Fruit fly (Drosophila melanogaster) whole organism, embryonic: Measurements from ENCODE around the gene CG9395.

Experiments
- Atf3 ChIP-seq: fragments of 200-800 bp; sonication (Bioruptor generic); optimal IDR thresholded peaks from 3 replicates; lab custom pipeline; 2016; ENCODE audit warnings: missing biosample characterization, missing genetic modification characterization
- Atf6 ChIP-seq: fragments of 200-800 bp; sonication (Bioruptor generic); IDR thresholded peaks from 2 replicates; pipeline ENCODE4 v1.3.6; 2022; ENCODE audit warnings: missing biosample characterization, missing genetic modification characterization
- CG1024 ChIP-seq: fragments of 200-800 bp; sonication (Bioruptor generic); IDR thresholded peaks from 2 replicates; pipeline ENCODE4 v1.3.6; 2022; ENCODE audit warnings: missing biosample characterization, missing genetic modification characterization
- CG10979 ChIP-seq: fragments of 200-800 bp; sonication (Bioruptor generic); optimal IDR thresholded peaks from 2 replicates; lab custom pipeline; 2018; ENCODE audit warnings: missing biosample characterization, mild to moderate bottlenecking, missing genetic modification characterization, moderate library complexity
- CG11504 ChIP-seq: fragments of 200-800 bp; sonication (Bioruptor generic); optimal IDR thresholded peaks from 3 replicates; lab custom pipeline; 2019; ENCODE audit warnings: missing biosample characterization, mild to moderate bottlenecking, missing genetic modification characterization, moderate library complexity
- CG12071 ChIP-seq: fragments of 200-800 bp; sonication (Bioruptor generic); optimal IDR thresholded peaks from 3 replicates; lab custom pipeline; 2018; ENCODE audit warnings: missing biosample characterization, mild to moderate bottlenecking, missing genetic modification characterization
- CG15269 ChIP-seq: fragments of 200-800 bp; sonication (Bioruptor generic); optimal IDR thresholded peaks from 2 replicates; lab custom pipeline; 2018; ENCODE audit warnings: missing biosample characterization, mild to moderate bottlenecking, missing genetic modification characterization, moderate library complexity
- CG1529 ChIP-seq: fragments of 200-800 bp; sonication (Bioruptor generic); optimal IDR thresholded peaks from 3 replicates; lab custom pipeline; 2018; ENCODE audit warnings: missing biosample characterization, missing genetic modification characterization
- CG15514 ChIP-seq: fragments of 200-800 bp; sonication (Bioruptor generic); optimal IDR thresholded peaks from 3 replicates; lab custom pipeline; 2017; ENCODE audit warnings: missing biosample characterization, missing genetic modification characterization, mild to moderate bottlenecking, moderate library complexity, missing genetic modification reagents
- CG18599 ChIP-seq: fragments of 200-800 bp; sonication (Bioruptor generic); optimal IDR thresholded peaks from 3 replicates; lab custom pipeline; 2017; ENCODE audit warnings: missing biosample characterization, missing genetic modification characterization, mild to moderate bottlenecking, moderate library complexity, missing genetic modification reagents
- CG3163 ChIP-seq: fragments of 200-800 bp; sonication (Bioruptor generic); optimal IDR thresholded peaks from 3 replicates; lab custom pipeline; 2016; ENCODE audit warnings: missing biosample characterization, missing genetic modification characterization
- CG3281 ChIP-seq: fragments of 200-800 bp; sonication (Bioruptor generic); optimal IDR thresholded peaks from 3 replicates; lab custom pipeline; 2017; ENCODE audit warnings: missing biosample characterization, mild to moderate bottlenecking, missing genetic modification characterization
- CG3847 ChIP-seq: fragments of 200-800 bp; sonication (Bioruptor generic); IDR thresholded peaks from 2 replicates; pipeline ENCODE4 v1.3.6; 2022; ENCODE audit warnings: missing biosample characterization, missing genetic modification characterization
- CG4617 ChIP-seq: fragments of 200-800 bp; sonication (Bioruptor generic); optimal IDR thresholded peaks from 3 replicates; lab custom pipeline; 2016; ENCODE audit warnings: missing biosample characterization, missing genetic modification characterization, borderline replicate concordance
- CG4820 ChIP-seq: fragments of 200-800 bp; sonication (Bioruptor generic); optimal IDR thresholded peaks from 3 replicates; lab custom pipeline; 2016; ENCODE audit warnings: missing biosample characterization, missing genetic modification characterization
- CG9797 ChIP-seq: fragments of 200-800 bp; sonication (Bioruptor generic); optimal IDR thresholded peaks from 3 replicates; lab custom pipeline; 2018; ENCODE audit warnings: missing biosample characterization, mild to moderate bottlenecking, missing genetic modification characterization
- CG9932 ChIP-seq: fragments of 200-800 bp; sonication (Bioruptor generic); IDR thresholded peaks from 2 replicates; pipeline ENCODE4 v1.3.6; 2022; ENCODE audit warnings: missing biosample characterization, missing genetic modification characterization
- CHES-1-like ChIP-seq: fragments of 200-800 bp; sonication (Bioruptor generic); optimal IDR thresholded peaks from 2 replicates; lab custom pipeline; 2016; ENCODE audit warnings: missing biosample characterization, missing genetic modification characterization
- Chrac-16 ChIP-seq: fragments of 200-800 bp; sonication (Bioruptor generic); optimal IDR thresholded peaks from 3 replicates; lab custom pipeline; 2016; ENCODE audit warnings: missing biosample characterization, missing genetic modification characterization
- D19A ChIP-seq: fragments of 200-800 bp; optimal IDR thresholded peaks from 3 replicates; lab custom pipeline; 2019; ENCODE audit warnings: missing biosample characterization, mild to moderate bottlenecking, missing genetic modification characterization, moderate library complexity
- Dip2 ChIP-seq: fragments of 200-800 bp; sonication (Bioruptor generic); IDR thresholded peaks from 2 replicates; pipeline ENCODE4 v1.3.6; 2022; ENCODE audit warnings: missing biosample characterization, missing genetic modification characterization
- ERR ChIP-seq: fragments of 200-800 bp; sonication (Bioruptor generic); optimal IDR thresholded peaks from 2 replicates; lab custom pipeline; 2016; ENCODE audit warnings: missing biosample characterization, missing genetic modification characterization
- HLH54F ChIP-seq: fragments of 200-800 bp; sonication (Bioruptor generic); optimal IDR thresholded peaks from 3 replicates; lab custom pipeline; 2016; ENCODE audit warnings: missing biosample characterization, missing genetic modification characterization
- Lim3 ChIP-seq: fragments of 200-800 bp; sonication (Bioruptor generic); IDR thresholded peaks from 2 replicates; pipeline ENCODE4 v1.3.6; 2022; ENCODE audit warnings: missing biosample characterization, missing genetic modification characterization
- NC2β ChIP-seq: fragments of 200-800 bp; sonication (Bioruptor generic); optimal IDR thresholded peaks from 2 replicates; lab custom pipeline; 2016; ENCODE audit warnings: missing biosample characterization, missing genetic modification characterization
- Oli ChIP-seq: fragments of 200-800 bp; sonication (Bioruptor generic); optimal IDR thresholded peaks from 2 replicates; lab custom pipeline; 2018; ENCODE audit warnings: missing biosample characterization, mild to moderate bottlenecking, missing genetic modification characterization, moderate library complexity
- Ravus ChIP-seq: fragments of 200-800 bp; sonication (Bioruptor generic); IDR thresholded peaks from 2 replicates; pipeline ENCODE4 v1.3.6; 2022; ENCODE audit warnings: missing biosample characterization, missing genetic modification characterization
- Sin3A ChIP-seq: fragments of >200 bp; optimal IDR thresholded peaks from 2 replicates; lab custom pipeline; 2018
- Six4 ChIP-seq: fragments of 200-800 bp; sonication (Bioruptor generic); optimal IDR thresholded peaks from 2 replicates; lab custom pipeline; 2016; ENCODE audit warnings: missing biosample characterization, missing genetic modification characterization
- Sry-δ ChIP-seq: fragments of 200-800 bp; sonication (Bioruptor generic); optimal IDR thresholded peaks from 2 replicates; lab custom pipeline; 2016; ENCODE audit warnings: missing biosample characterization, missing genetic modification characterization
- Taf1 ChIP-seq: fragments of 200-800 bp; sonication (Bioruptor generic); IDR thresholded peaks from 2 replicates; pipeline ENCODE4 v1.3.6; 2022; ENCODE audit warnings: missing biosample characterization, missing genetic modification characterization
- Trl ChIP-seq, 3 experiments: fragments of >200 bp in 2 of 3; fragments of 200-800 bp in 1 of 3; sonication (Bioruptor generic) in 1 of 3; optimal IDR thresholded peaks; 2 replicates in 1 of 3; 3 replicates in 2 of 3; lab custom pipeline; 2016 to 2017; ENCODE audit warnings: missing biosample characterization in 1 of 3, missing genetic modification characterization in 1 of 3
- Xbp1 ChIP-seq: fragments of 200-800 bp; sonication (Bioruptor generic); optimal IDR thresholded peaks from 3 replicates; lab custom pipeline; 2016; ENCODE audit warnings: missing biosample characterization, mild to moderate bottlenecking, missing genetic modification characterization
- YL-1 ChIP-seq: fragments of 200-800 bp; sonication (Bioruptor generic); optimal IDR thresholded peaks from 3 replicates; lab custom pipeline; 2017; ENCODE audit warnings: missing biosample characterization, mild to moderate bottlenecking, missing genetic modification characterization
- bbx ChIP-seq: fragments of 200-800 bp; sonication (Bioruptor generic); IDR thresholded peaks from 2 replicates; pipeline ENCODE4 v1.3.6; 2022; ENCODE audit warnings: missing biosample characterization, missing genetic modification characterization; ENCODE audit not compliant: partially characterized antibody
- bcd ChIP-seq: fragments of 200-800 bp; sonication (Bioruptor generic); optimal IDR thresholded peaks from 2 replicates; lab custom pipeline; 2017; ENCODE audit warnings: missing biosample characterization, mild to moderate bottlenecking, missing genetic modification characterization
- cad ChIP-seq: fragments of >200 bp; optimal IDR thresholded peaks from 2 replicates; lab custom pipeline; 2017; ENCODE audit warnings: missing biosample characterization, missing genetic modification characterization
- cg ChIP-seq: fragments of 200-800 bp; sonication (Bioruptor generic); optimal IDR thresholded peaks from 3 replicates; lab custom pipeline; 2019; ENCODE audit warnings: missing biosample characterization, mild to moderate bottlenecking, missing genetic modification characterization, moderate library complexity
- chn ChIP-seq: fragments of 200-800 bp; sonication (Bioruptor generic); optimal IDR thresholded peaks from 2 replicates; lab custom pipeline; 2016; ENCODE audit warnings: missing biosample characterization, missing genetic modification characterization
- corto ChIP-seq: fragments of 200-800 bp; sonication (Bioruptor generic); optimal IDR thresholded peaks from 2 replicates; lab custom pipeline; 2016; ENCODE audit warnings: missing biosample characterization, mild to moderate bottlenecking, missing genetic modification characterization, moderate library complexity
- dmrt11E ChIP-seq: fragments of 200-800 bp; sonication (Bioruptor generic); optimal IDR thresholded peaks from 3 replicates; lab custom pipeline; 2018; ENCODE audit warnings: missing biosample characterization, mild to moderate bottlenecking, missing genetic modification characterization, moderate library complexity
- dpn ChIP-seq, 2 experiments: fragments of 200-800 bp; sonication (Bioruptor generic); optimal IDR thresholded peaks; 3 replicates each; lab custom pipeline; 2016; ENCODE audit warnings: missing biosample characterization in 2 of 2, missing genetic modification characterization in 2 of 2
- eve ChIP-seq, 2 experiments: fragments of >200 bp; optimal IDR thresholded peaks; 2 replicates each; lab custom pipeline; 2017; ENCODE audit warnings: missing biosample characterization in 2 of 2, missing genetic modification characterization in 2 of 2
- kay ChIP-seq: fragments of 200-800 bp; sonication (Bioruptor generic); optimal IDR thresholded peaks from 2 replicates; lab custom pipeline; 2016; ENCODE audit warnings: missing biosample characterization, missing genetic modification characterization
- pita ChIP-seq: fragments of 200-800 bp; sonication (Bioruptor generic); optimal IDR thresholded peaks from 2 replicates; lab custom pipeline; 2017; ENCODE audit warnings: missing biosample characterization, mild to moderate bottlenecking, missing genetic modification characterization
- pnt ChIP-seq: fragments of 200-800 bp; sonication (Bioruptor generic); optimal IDR thresholded peaks from 3 replicates; lab custom pipeline; 2016; ENCODE audit warnings: missing biosample characterization, missing genetic modification characterization
- sug ChIP-seq: fragments of 200-800 bp; optimal IDR thresholded peaks from 2 replicates; lab custom pipeline; 2019; ENCODE audit warnings: missing biosample characterization, mild to moderate bottlenecking, missing genetic modification characterization, moderate library complexity
- trem ChIP-seq: fragments of 200-800 bp; optimal IDR thresholded peaks from 3 replicates; lab custom pipeline; 2019; ENCODE audit warnings: missing biosample characterization, mild to moderate bottlenecking, missing genetic modification characterization, moderate library complexity
- tup ChIP-seq: fragments of 200-800 bp; sonication (Bioruptor generic); optimal IDR thresholded peaks from 2 replicates; lab custom pipeline; 2016; ENCODE audit warnings: missing biosample characterization, mild to moderate bottlenecking, missing genetic modification characterization, moderate library complexity
- unpg ChIP-seq: fragments of 200-800 bp; sonication (Bioruptor generic); optimal IDR thresholded peaks from 3 replicates; lab custom pipeline; 2018; ENCODE audit warnings: missing biosample characterization, mild to moderate bottlenecking, missing genetic modification characterization, moderate library complexity
- wor ChIP-seq: fragments of 200-800 bp; sonication (Bioruptor generic); IDR thresholded peaks from 2 replicates; pipeline ENCODE4 v1.3.6; 2022; ENCODE audit warnings: missing biosample characterization, missing genetic modification characterization
- z ChIP-seq: fragments of 200-800 bp; sonication (Bioruptor generic); IDR thresholded peaks from 3 replicates; pipeline ENCODE4 v1.3.6; 2022; ENCODE audit warnings: missing biosample characterization, missing genetic modification characterization

CG9395 gene

DNA sequence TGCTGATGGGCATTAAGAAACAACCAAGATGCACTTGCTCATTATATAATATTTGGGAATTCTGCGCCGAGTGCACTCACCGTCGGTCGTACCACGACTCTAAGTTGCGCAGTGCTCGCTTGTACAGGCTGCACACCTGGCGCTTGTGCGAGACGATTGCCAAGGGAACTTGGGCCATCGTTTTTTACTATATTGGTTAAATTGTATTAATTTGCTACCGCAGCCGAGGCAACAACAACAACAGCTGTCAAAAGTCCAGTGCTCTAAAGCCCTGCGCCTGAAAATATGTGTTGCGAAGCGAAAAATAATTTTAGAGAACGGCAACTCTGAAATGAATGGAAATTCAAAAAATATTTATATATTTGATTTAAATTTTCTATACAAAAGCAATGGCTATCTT is 15.9 kb upstream of the CG9395 start, which contains the start of gene ND-B22 (continued):
- TF ChIP-seq pnt (no peak), Atf3 (no peak), dpn (GFP tag; optimal IDR thresholded peaks at IDR 0.05; lab: Kevin White, UChicago) (peak; percentile 38 to 51), CG3281 (GFP tag; lab: Kevin White, UChicago) (peak; percentile 56), CG9797 (GFP tag; lab: Kevin White, UChicago) (no peak), cg (GFP tag; lab: Kevin White, UChicago) (no peak), unpg (GFP tag; lab: Kevin White, UChicago) (peak; percentile 19), Ravus (GFP tag; lab: Robert Waterston, UW) (no peak), NC2β (GFP tag; lab: Kevin White, UChicago) (peak; percentile 17), CG12071 (GFP tag; lab: Kevin White, UChicago) (no peak), CG3847 (peak; percentile 83), sug (tag; lab: Kevin White, UChicago) (peak; percentile 53), dmrt11E (peak; percentile 10), Xbp1 (GFP tag; lab: Kevin White, UChicago) (peak; percentile 55), eve (GFP tag; optimal IDR thresholded peaks at IDR 0.05; lab: Kevin White, UChicago) (no peak), kay (GFP tag; lab: Kevin White, UChicago) (no peak), CHES-1-like (GFP tag; lab: Kevin White, UChicago) (no peak), HLH54F (GFP tag; lab: Kevin White, UChicago) (peak; percentile 28), CG15269 (peak; percentile 30), wor (GFP tag; lab: Robert Waterston, UW) (no peak), CG1529 (GFP tag; lab: Kevin White, UChicago) (no peak), CG3163 (GFP tag; lab: Kevin White, UChicago) (no peak), Atf6 (GFP tag; lab: Robert Waterston, UW) (0 out of 2 replicates have a peak, but pooled peaks have one; percentile 13), Oli (tag; lab: Kevin White, UChicago) (no peak), ERR (no peak), Trl (optimal IDR thresholded peaks at IDR 0.05; lab: Kevin White, UChicago) (no peak), Trl (GFP tag; optimal IDR thresholded peaks at IDR 0.05; lab: Kevin White, UChicago) (peak; percentile 31), CG4617 (GFP tag; lab: Kevin White, UChicago) (peak; percentile 87), CG4820 (GFP tag; lab: Kevin White, UChicago) (peak; percentile 39), CG1024 (GFP tag; lab: Robert Waterston, UW) (no peak), chn (GFP tag; lab: Kevin White, UChicago) (peak; percentile 30), CG9932 (GFP tag; lab: Robert Waterston, UW) (peak; percentile 70), Taf1 (GFP tag; lab: Robert Waterston, UW) (no peak), CG18599 (GFP tag; lab: Kevin White, UChicago) (peak; percentile 51), tup (GFP tag; lab: Kevin White, UChicago) (peak; percentile 5), Sin3A (lab: Kevin White, UChicago) (no peak), D19A (tag; lab: Kevin White, UChicago) (peak; percentile 27), z (GFP tag; lab: Robert Waterston, UW) (no peak), Chrac-16 (peak; percentile 15), bcd (GFP tag; lab: Kevin White, UChicago) (peak; percentile 37), CG15514 (peak; percentile 57), bbx (peak; percentile 41), CG10979 (tag; lab: Kevin White, UChicago) (peak; percentile 22), Dip2 (no peak), corto (no peak), cad (no peak), Lim3 (GFP tag; lab: Robert Waterston, UW) (no peak), Sry-δ (GFP tag; lab: Kevin White, UChicago) (peak; percentile 10), Six4 (GFP tag; lab: Kevin White, UChicago) (no peak), YL-1 (GFP tag; lab: Kevin White, UChicago) (peak; percentile 84), CG11504 (peak; percentile 32), pita (GFP tag; lab: Kevin White, UChicago) (no peak), trem (peak; percentile 39)
